Fruit fly (Drosophila melanogaster) whole organism: ENCODE data around the gene ND-PDSW.

Source experiments
- Dll ChIP-seq: fragments of >200 bp; optimal IDR thresholded peaks from 2 replicates; lab custom pipeline; 2017
- EcR ChIP-seq, 2 experiments: fragments of >200 bp; optimal IDR thresholded peaks; 2 replicates each; lab custom pipeline; 2017; ENCODE audit warnings: missing biosample characterization in 2 of 2, missing genetic modification characterization in 2 of 2, missing genetic modification reagents in 2 of 2

- TF ChIP-seq EcR (GFP tag; optimal IDR thresholded peaks at IDR 0.05; lab: Kevin White, UChicago): no peak
- TF ChIP-seq Dll (lab: Kevin White, UChicago): no peak
These were observed at the start of gene ND-PDSW, which contains the start of gene msl-2 for dm6 chr2L:3465918-3466727.
